Fruit fly (Drosophila melanogaster): Measurements from ENCODE around the gene Tom.

- TF ChIP-seq psq (optimal IDR thresholded peaks at IDR 0.05) (no peak), h (optimal IDR thresholded peaks at IDR 0.05) (no peak), insv (optimal IDR thresholded peaks at IDR 0.05) (no peak)
Observed at dm6 chr3L:15005774-15006173, 36.6 kb downstream of the Tom start.
